Worm (Caenorhabditis elegans) whole organism, midembryonic: ENCODE results near the gene mans-2.
"Not testable (repeated sequence)": the region's sequence is repeated elsewhere in the genome, so short reads cannot be mapped to it uniquely, and the experiment has no call there.

ENCODE experiments used
- T22C8.4 ChIP-seq: fragments of 200-800 bp; sonication (Bioruptor generic); IDR thresholded peaks from 2 replicates; pipeline ENCODE4 v1.3.6; 2022; ENCODE audit warnings: missing genetic modification characterization, missing compliant biosample characterization
- cog-1 ChIP-seq: sonication (generic microtip); optimal IDR thresholded peaks from 2 replicates; lab custom pipeline; 2016; ENCODE audit warnings: missing genetic modification characterization, missing compliant biosample characterization
- flt-1 ChIP-seq: fragments of 200-800 bp; sonication (Bioruptor generic); IDR thresholded peaks from 2 replicates; pipeline ENCODE4 v1.3.6; 2022; ENCODE audit warnings: missing genetic modification characterization, missing compliant biosample characterization
- med-1 ChIP-seq: sonication (generic microtip); optimal IDR thresholded peaks from 2 replicates; lab custom pipeline; 2017; ENCODE audit warnings: missing genetic modification characterization, mild to moderate bottlenecking, missing compliant biosample characterization, antibody characterized with exemption, missing genetic modification reagents; ENCODE audit not compliant: insufficient read depth
- ref-1 ChIP-seq: fragments of 200-800 bp; sonication (Bioruptor generic); conservative IDR thresholded peaks from 2 replicates; pipeline ENCODE4 v1.3.6; 2022; ENCODE audit warnings: missing genetic modification reagents, missing genetic modification characterization, missing compliant biosample characterization
- tab-1 ChIP-seq: fragments of 200-800 bp; sonication (Bioruptor generic); IDR thresholded peaks from 2 replicates; pipeline ENCODE4 v1.3.6; 2022; ENCODE audit warnings: missing genetic modification characterization, missing compliant biosample characterization
- ztf-29 ChIP-seq: fragments of 200-800 bp; sonication (Bioruptor generic); IDR thresholded peaks from 2 replicates; pipeline ENCODE4 v1.3.6; 2022; ENCODE audit warnings: missing genetic modification reagents, missing genetic modification characterization, missing compliant biosample characterization

DNA sequence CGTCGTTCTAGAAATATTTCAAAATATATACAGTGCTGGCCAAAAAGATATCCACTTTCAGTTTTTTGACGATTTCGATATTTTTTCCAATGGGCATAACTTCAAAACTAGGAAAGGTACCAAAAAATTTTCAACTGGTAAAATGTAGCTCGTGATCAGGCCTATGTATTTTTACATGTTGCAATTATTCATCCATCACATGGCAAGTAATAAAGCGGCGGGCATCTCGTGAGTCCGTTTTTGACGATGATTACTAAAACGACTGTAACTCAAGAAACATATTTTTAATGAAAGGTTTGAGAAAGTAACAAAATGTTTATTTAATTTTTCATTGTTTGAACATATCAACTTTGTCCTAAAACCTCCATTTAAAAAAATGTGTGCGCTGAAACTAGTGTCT, 34.7 kb upstream of the mans-2 start, which contains the start of gene F10C2.3:
- not testable (repeated sequence) for TF ChIP-seq flt-1 (GFP tag; lab: Robert Waterston, UW); cog-1 (tag; lab: Kevin White, UChicago); T22C8.4; tab-1; ztf-29; med-1 (GFP tag; lab: Kevin White, UChicago); ref-1
